Worm (Caenorhabditis elegans) whole organism, L3 larva: Measurements from ENCODE around the gene tmem-24.

ENCODE experiments used
- aly-2 ChIP-seq: fragments of 150-350 bp; optimal IDR thresholded peaks from 2 replicates; lab custom pipeline; 2014; ENCODE audit warnings: missing biosample characterization, missing genetic modification characterization
- egl-27 ChIP-seq: sonication (generic microtip); optimal IDR thresholded peaks from 4 replicates; lab custom pipeline; 2017; ENCODE audit warnings: missing biosample characterization, missing genetic modification reagents, missing genetic modification characterization
- egl-5 ChIP-seq: fragments of 150-350 bp; optimal IDR thresholded peaks from 2 replicates; lab custom pipeline; 2017; ENCODE audit warnings: missing biosample characterization, missing genetic modification reagents, missing genetic modification characterization, inconsistent platforms
- elt-1 ChIP-seq: fragments of 150-350 bp; optimal IDR thresholded peaks from 2 replicates; lab custom pipeline; 2014; ENCODE audit warnings: missing biosample characterization, missing genetic modification characterization
- hmg-11 ChIP-seq: sonication (generic microtip); optimal IDR thresholded peaks from 2 replicates; lab custom pipeline; 2016; ENCODE audit warnings: missing genetic modification characterization, missing compliant biosample characterization
- pha-4 ChIP-seq: fragments of 150-350 bp; optimal IDR thresholded peaks from 2 replicates; lab custom pipeline; 2014; ENCODE audit warnings: missing biosample characterization, missing genetic modification reagents, missing genetic modification characterization

Gene tmem-24

ce11 chrX:3590510-3590909, 54.2 kb downstream of the tmem-24 start:
- no peak for TF ChIP-seq pha-4
- no peak for TF ChIP-seq egl-5 (tag; lab: Kevin White, UChicago)
- no peak for TF ChIP-seq elt-1 (tag; lab: Kevin White, UChicago)
- TF ChIP-seq hmg-11 (tag; lab: Kevin White, UChicago): no peak
- no peak for TF ChIP-seq aly-2 (tag; lab: Kevin White, UChicago)
- no peak for TF ChIP-seq egl-27
- TF ChIP-seq, all 47 proteins: peak for 0
